Worm (Caenorhabditis elegans) whole organism, L1 larva: ENCODE data around the gene gst-44.

Source experiments
- aha-1 ChIP-seq: fragments of 150-350 bp; optimal IDR thresholded peaks from 2 replicates; lab custom pipeline; 2014; ENCODE audit warnings: missing biosample characterization, missing genetic modification characterization
- aly-2 ChIP-seq: fragments of 150-350 bp; optimal IDR thresholded peaks from 2 replicates; lab custom pipeline; 2014; ENCODE audit warnings: missing biosample characterization, missing genetic modification characterization
- ama-1 ChIP-seq: fragments of 150-350 bp; optimal IDR thresholded peaks from 2 replicates; lab custom pipeline; 2014
- efl-1 ChIP-seq, 4 experiments: fragments of 150-350 bp; optimal IDR thresholded peaks in 3 of 4; peaks in 1 of 4; 1 replicate in 1 of 4; 2 replicates in 3 of 4; lab custom pipeline; 2014; ENCODE audit warnings: missing biosample characterization in 2 of 4, missing genetic modification characterization in 2 of 4, missing genetic modification reagents in 2 of 4
- egl-13 ChIP-seq: sonication (generic microtip); optimal IDR thresholded peaks from 2 replicates; lab custom pipeline; 2016; ENCODE audit warnings: missing genotype, missing genetic modification reagents, missing genetic modification characterization, missing compliant biosample characterization
- egl-27 ChIP-seq, 2 experiments: fragments of 150-350 bp in 1 of 2; sonication (generic microtip); optimal IDR thresholded peaks; 3 replicates each; lab custom pipeline; 2017 to 2018; ENCODE audit warnings: missing biosample characterization in 2 of 2, missing genetic modification characterization in 2 of 2, missing genetic modification reagents in 2 of 2
- lin-35 ChIP-seq, 2 experiments: fragments of 150-350 bp; optimal IDR thresholded peaks; 2 replicates each; lab custom pipeline; 2014; ENCODE audit warnings: missing biosample characterization in 2 of 2, missing genetic modification characterization in 2 of 2, missing genetic modification reagents in 2 of 2
- nhr-20 ChIP-seq: sonication (generic microtip); optimal IDR thresholded peaks from 2 replicates; lab custom pipeline; 2016; ENCODE audit warnings: mild to moderate bottlenecking, missing genetic modification characterization, missing compliant biosample characterization
- nhr-90 ChIP-seq: sonication (generic microtip); optimal IDR thresholded peaks from 2 replicates; lab custom pipeline; 2016; ENCODE audit warnings: mild to moderate bottlenecking, missing genetic modification characterization, missing compliant biosample characterization; ENCODE audit not compliant: poor library complexity
- pag-3 ChIP-seq: sonication (generic microtip); optimal IDR thresholded peaks from 2 replicates; lab custom pipeline; 2017; ENCODE audit warnings: missing genetic modification characterization, mild to moderate bottlenecking, missing compliant biosample characterization, antibody characterized with exemption, borderline replicate concordance; ENCODE audit not compliant: insufficient read depth
- unc-62 ChIP-seq: fragments of 150-350 bp; optimal IDR thresholded peaks from 2 replicates; lab custom pipeline; 2014; ENCODE audit warnings: missing biosample characterization, missing genetic modification reagents, missing genetic modification characterization

- no peak for TF ChIP-seq efl-1 (optimal IDR thresholded peaks at IDR 0.05; lab: Kevin White, UChicago)
- no peak for TF ChIP-seq efl-1 (GFP tag; optimal IDR thresholded peaks at IDR 0.05 in 1 of 2; lab: Kevin White, UChicago)
- TF ChIP-seq lin-35 (GFP tag; optimal IDR thresholded peaks at IDR 0.05; lab: Kevin White, UChicago) = no peak
- no peak for TF ChIP-seq pag-3 (tag; lab: Kevin White, UChicago)
- no peak for TF ChIP-seq unc-62 (GFP tag; lab: Kevin White, UChicago)
- TF ChIP-seq nhr-20 = no peak
- TF ChIP-seq nhr-90 (tag; lab: Kevin White, UChicago) = no peak
- TF ChIP-seq egl-27 (tag; optimal IDR thresholded peaks at IDR 0.05; lab: Kevin White, UChicago) = no peak
- no peak for TF ChIP-seq egl-13 (tag; lab: Kevin White, UChicago)
- no peak for TF ChIP-seq aha-1
- TF ChIP-seq ama-1 (lab: Kevin White, UChicago) = no peak
- no peak for TF ChIP-seq aly-2 (tag; lab: Kevin White, UChicago)
Observed at ce11 chrV:16351757-16352156, 38.9 kb upstream of the gst-44 start.
